Fruit fly (Drosophila melanogaster) Kc167 (cell line): ENCODE measurements around the gene Svil.

ENCODE experiments used
- Myc ChIP-seq: fragments of >200 bp; optimal IDR thresholded peaks from 2 replicates; lab custom pipeline; 2017; ENCODE audit warnings: missing external identifiers
- Sin3A ChIP-seq: fragments of >200 bp; optimal IDR thresholded peaks from 2 replicates; lab custom pipeline; 2018; ENCODE audit warnings: missing external identifiers
- h ChIP-seq: fragments of >200 bp; optimal IDR thresholded peaks from 3 replicates; lab custom pipeline; 2018; ENCODE audit warnings: missing external identifiers
- psq ChIP-seq: fragments of >200 bp; optimal IDR thresholded peaks from 2 replicates; lab custom pipeline; 2017; ENCODE audit warnings: missing external identifiers

DNA sequence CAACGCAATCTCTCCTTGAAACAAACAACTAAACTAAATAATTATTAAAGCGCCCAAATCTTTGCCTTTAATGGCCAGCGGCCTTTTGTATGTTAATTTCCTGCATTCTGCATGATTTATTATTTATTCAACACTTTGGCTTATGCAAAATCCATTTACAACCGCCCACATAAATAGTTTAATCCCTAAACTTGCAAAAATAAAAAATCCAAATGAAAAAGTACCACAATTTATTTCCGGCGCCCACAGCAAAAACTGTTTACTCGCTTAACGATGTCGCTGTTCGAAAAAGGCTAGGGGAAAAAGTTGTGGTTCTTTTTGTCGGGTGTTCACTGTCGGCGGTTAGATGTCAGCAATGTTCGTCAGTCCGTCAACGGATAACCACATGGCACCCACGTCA lies 46.6 kb downstream of the Svil start:
- TF ChIP-seq psq (lab: Kevin White, UChicago): no peak
- no peak for TF ChIP-seq Sin3A (lab: Kevin White, UChicago)
- TF ChIP-seq Myc (lab: Kevin White, UChicago): no peak
- no peak for TF ChIP-seq h (lab: Kevin White, UChicago)
